Fruit fly (Drosophila melanogaster): ENCODE results near the gene Cpr67B.

Gene Cpr67B

DNA sequence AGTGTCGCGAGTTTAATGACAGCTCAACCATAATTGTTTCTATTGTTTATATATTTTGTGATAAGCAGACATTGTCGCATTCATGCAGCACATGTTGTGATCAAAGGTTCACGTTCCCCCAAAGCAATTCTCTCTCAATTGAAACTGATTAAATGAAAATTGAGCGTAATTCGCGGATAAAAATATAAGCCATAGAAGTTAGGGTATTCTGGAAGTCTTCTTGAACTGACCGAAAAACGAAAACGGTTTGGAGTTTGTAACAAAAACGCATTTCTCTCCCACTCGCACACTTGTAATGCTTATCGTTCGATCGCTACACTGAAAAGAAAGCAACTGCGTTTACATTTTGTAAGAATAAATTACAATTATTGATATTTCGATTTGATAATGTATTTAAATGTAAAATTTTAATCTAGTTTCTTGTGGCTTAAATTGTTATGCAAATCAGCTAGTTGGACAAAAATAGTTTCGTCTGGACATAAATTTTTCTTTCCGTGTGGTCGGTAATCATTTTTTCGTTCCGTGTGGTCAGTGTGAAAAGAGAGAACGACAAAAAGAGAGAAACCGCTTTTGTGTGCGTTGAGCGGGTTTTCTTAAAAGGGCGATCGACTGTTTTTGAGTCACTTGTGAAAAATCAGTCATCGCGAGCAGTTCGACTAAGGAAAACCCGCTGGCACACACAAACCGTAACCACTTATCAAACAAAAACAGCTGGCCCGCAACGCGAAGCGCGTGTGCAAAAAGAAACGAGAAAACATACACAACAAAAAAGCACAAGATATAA lies 18.2 kb downstream of the Cpr67B start, which contains the start of gene aay (continued):
- TF ChIP-seq CG2129 (GFP tag; IDR thresholded peaks at IDR 0.05; ENCODE audit: partially characterized antibody): no peak
- peak; percentile 91 for TF ChIP-seq CG2116 (GFP tag; optimal IDR thresholded peaks at IDR 0.05)
- TF ChIP-seq Scr (GFP tag; IDR thresholded peaks at IDR 0.05; ENCODE audit: partially characterized antibody): no peak
- TF ChIP-seq corto (GFP tag; optimal IDR thresholded peaks at IDR 0.05): peak; percentile 97
- peak; percentile 99 for TF ChIP-seq Bteb2 (GFP tag; optimal IDR thresholded peaks at IDR 0.05)
- no peak; the same call in 2 of the 3 replicates for TF ChIP-seq knrl (GFP tag; IDR thresholded peaks at IDR 0.05; ENCODE audit: partially characterized antibody)
- TF ChIP-seq CG11398 (GFP tag; optimal IDR thresholded peaks at IDR 0.05): peak; percentile 95
- peak; percentile 97 for TF ChIP-seq H15 (GFP tag; IDR thresholded peaks at IDR 0.05)
- peak; percentile 96 for TF ChIP-seq sd (tag; optimal IDR thresholded peaks at IDR 0.05)
- TF ChIP-seq nerfin-2 (GFP tag; IDR thresholded peaks at IDR 0.05; ENCODE audit: partially characterized antibody): no peak
- TF ChIP-seq CG32532 (GFP tag; IDR thresholded peaks at IDR 0.05): peak; percentile 98
- no peak; the same call in 1 of the 2 replicates for TF ChIP-seq CG42726 (GFP tag; IDR thresholded peaks at IDR 0.05; ENCODE audit: partially characterized antibody)
- peak; percentile 98 for TF ChIP-seq CG6854 (GFP tag; optimal IDR thresholded peaks at IDR 0.05)
- TF ChIP-seq gce (GFP tag; IDR thresholded peaks at IDR 0.05): peak; percentile 94
- TF ChIP-seq abd-A (tag; optimal IDR thresholded peaks at IDR 0.05): peak; percentile 94
- peak; percentile 98 for TF ChIP-seq fd3F (GFP tag; optimal IDR thresholded peaks at IDR 0.05)
- peak; percentile 100 for TF ChIP-seq grn (GFP tag; optimal IDR thresholded peaks at IDR 0.05)
- peak; percentile 97 for TF ChIP-seq rib (GFP tag; IDR thresholded peaks at IDR 0.05)
- TF ChIP-seq stc (GFP tag; IDR thresholded peaks at IDR 0.05): peak; percentile 98
- TF ChIP-seq ssp (GFP tag; IDR thresholded peaks at IDR 0.05): peak; percentile 92
- TF ChIP-seq Nf-YC (tag; optimal IDR thresholded peaks at IDR 0.05): peak; percentile 93
- TF ChIP-seq esg (GFP tag; conservative IDR thresholded peaks at IDR 0.05): peak; percentile 98
- TF ChIP-seq CG2199 (GFP tag; IDR thresholded peaks at IDR 0.05): peak; percentile 97
- TF ChIP-seq trem (tag; optimal IDR thresholded peaks at IDR 0.05): peak; percentile 97
- TF ChIP-seq CG17802 (tag; optimal IDR thresholded peaks at IDR 0.05): peak; percentile 90
- peak; percentile 100 for TF ChIP-seq CG18262 (tag; optimal IDR thresholded peaks at IDR 0.05)
- peak; percentile 99 for TF ChIP-seq fd96Cb (tag; optimal IDR thresholded peaks at IDR 0.05)
- peak; percentile 88 for TF ChIP-seq her (GFP tag; optimal IDR thresholded peaks at IDR 0.05)
- TF ChIP-seq CG11093 (GFP tag; IDR thresholded peaks at IDR 0.05): peak; percentile 97
- TF ChIP-seq CG7928 (GFP tag; optimal IDR thresholded peaks at IDR 0.05): peak; percentile 82
- peak; percentile 99 for TF ChIP-seq CG13424 (tag; optimal IDR thresholded peaks at IDR 0.05)
- no peak for TF ChIP-seq ato (GFP tag; IDR thresholded peaks at IDR 0.05; ENCODE audit: partially characterized antibody)
- TF ChIP-seq CG32772 (GFP tag; IDR thresholded peaks at IDR 0.05): peak; percentile 98
- TF ChIP-seq MESR4 (GFP tag; optimal IDR thresholded peaks at IDR 0.05): peak; percentile 87
- TF ChIP-seq chn (GFP tag; optimal IDR thresholded peaks at IDR 0.05): peak; percentile 98
- peak; percentile 75 for TF ChIP-seq Kr (GFP tag; optimal IDR thresholded peaks at IDR 0.05)
- TF ChIP-seq CG7963 (GFP tag; IDR thresholded peaks at IDR 0.05; ENCODE audit: partially characterized antibody): no peak
- peak; percentile 99 for TF ChIP-seq CG8388 (GFP tag; optimal IDR thresholded peaks at IDR 0.05)
- peak; percentile 94 for TF ChIP-seq en (GFP tag; optimal IDR thresholded peaks at IDR 0.05)
- TF ChIP-seq CG18476 (GFP tag; optimal IDR thresholded peaks at IDR 0.05): peak; percentile 99
- TF ChIP-seq CG8924 (tag; optimal IDR thresholded peaks at IDR 0.05): peak; percentile 100
- peak; percentile 85 for TF ChIP-seq luna (GFP tag; optimal IDR thresholded peaks at IDR 0.05)
- peak; percentile 91 for TF ChIP-seq CkIIα-i1 (GFP tag; IDR thresholded peaks at IDR 0.05)
- TF ChIP-seq CG8290 (GFP tag; optimal IDR thresholded peaks at IDR 0.05): peak; percentile 99
- TF ChIP-seq CG8290 (tag; optimal IDR thresholded peaks at IDR 0.05): peak; percentile 90 to 93
- peak; percentile 98 for TF ChIP-seq Meics (GFP tag; optimal IDR thresholded peaks at IDR 0.05)
- TF ChIP-seq chinmo (GFP tag; IDR thresholded peaks at IDR 0.05; ENCODE audit: partially characterized antibody): peak; percentile 93; the same call in 3 of the 4 replicates
- TF ChIP-seq Hey (tag; optimal IDR thresholded peaks at IDR 0.05): peak; percentile 79
